Worm (Caenorhabditis elegans): ENCODE results near the gene Y45F10A.7.
"Not testable (repeated sequence)": the region's sequence is repeated elsewhere in the genome, so short reads cannot be mapped to it uniquely, and the experiment has no call there.

Y45F10A.7 gene

DNA sequence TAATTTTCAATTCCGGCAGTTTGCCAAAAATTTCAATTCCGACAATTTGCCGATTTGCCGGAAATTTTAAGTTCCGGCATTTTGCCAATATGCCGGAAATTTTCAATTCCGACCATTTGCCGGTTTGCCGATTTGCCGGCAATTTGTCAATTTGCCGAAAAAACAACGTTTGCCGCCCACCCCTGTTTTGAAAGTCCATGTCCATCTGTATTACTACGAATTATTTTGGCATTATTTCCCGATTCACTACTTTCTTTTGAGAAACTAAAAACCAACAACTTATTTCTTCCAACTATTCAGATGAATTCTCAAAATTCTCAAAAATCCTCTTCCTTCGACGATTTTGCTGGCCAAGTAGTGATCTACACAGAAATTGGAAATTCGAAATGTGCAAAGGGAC lies at the start of gene Y45F10A.7:
Gene Y45F10A.7 (plus strand): TSS at position 301 of the 400 bp plus-strand sequence.
- TF ChIP-seq unc-62 (GFP tag; optimal IDR thresholded peaks at IDR 0.05) = no peak

DNA sequence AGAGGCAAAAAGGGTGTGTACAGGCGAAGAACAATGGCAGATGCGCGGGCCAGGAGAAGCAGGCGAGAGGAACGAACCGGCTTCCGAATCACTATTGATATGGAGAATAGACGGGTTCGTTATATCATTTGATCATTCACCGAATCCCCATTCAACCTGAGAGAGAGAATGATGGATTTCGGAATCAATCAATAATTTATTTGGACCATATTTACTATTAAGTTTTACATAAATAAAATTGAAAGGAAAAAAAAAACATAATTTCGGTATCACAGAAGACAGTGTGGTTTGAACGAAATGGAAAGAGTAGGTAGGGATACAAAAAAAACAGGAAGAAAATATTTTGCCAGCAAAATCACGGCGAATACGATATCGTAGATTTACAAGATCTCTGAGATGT lies 47.1 kb upstream of the Y45F10A.7 start, which contains the start of gene mam-3:
Gene mam-3 (minus strand): TSS at position 101 of the 400 bp plus-strand sequence.
- TF ChIP-seq unc-62 (GFP tag; optimal IDR thresholded peaks at IDR 0.05) = no peak

DNA sequence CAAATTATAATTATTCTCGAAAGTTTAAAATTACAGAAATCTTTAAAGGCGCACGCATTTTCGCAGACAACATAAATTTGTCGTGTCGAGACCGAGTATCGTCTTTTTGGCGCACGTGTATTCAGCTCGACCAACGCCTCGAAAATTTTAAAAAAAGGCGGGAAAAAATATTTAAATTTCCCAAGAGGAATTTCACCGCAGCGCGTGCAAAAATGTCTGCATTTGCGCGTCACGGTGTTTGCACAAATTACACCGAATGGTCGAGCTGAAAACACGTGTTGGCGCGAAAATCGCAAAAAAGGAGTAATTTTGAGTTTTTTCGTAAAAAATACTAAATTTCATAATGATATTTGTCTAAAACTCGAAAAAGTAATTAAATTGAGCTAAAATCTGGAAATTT lies 41.6 kb upstream of the Y45F10A.7 start:
- no peak for TF ChIP-seq unc-62 (GFP tag; optimal IDR thresholded peaks at IDR 0.05)

DNA sequence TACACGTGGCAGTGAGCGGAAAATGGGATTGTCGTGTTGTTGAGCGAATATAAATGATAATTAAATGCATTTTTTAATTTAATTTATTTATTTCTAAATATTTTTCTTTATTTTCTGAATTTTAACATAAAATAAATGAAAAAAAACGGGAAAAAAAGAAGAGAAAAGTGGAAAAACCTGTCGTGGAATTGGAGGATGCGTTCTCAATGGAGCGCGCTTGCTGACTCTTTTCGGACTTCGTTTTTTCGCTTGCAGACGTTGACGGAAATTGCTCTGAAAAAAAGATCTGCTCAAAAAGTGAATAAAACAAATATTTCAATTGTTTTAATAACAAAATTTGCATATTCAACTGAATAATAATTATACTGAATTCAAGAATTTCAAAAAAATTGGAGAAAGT lies 38.9 kb upstream of the Y45F10A.7 start:
- no peak for TF ChIP-seq unc-62 (GFP tag; optimal IDR thresholded peaks at IDR 0.05)

DNA sequence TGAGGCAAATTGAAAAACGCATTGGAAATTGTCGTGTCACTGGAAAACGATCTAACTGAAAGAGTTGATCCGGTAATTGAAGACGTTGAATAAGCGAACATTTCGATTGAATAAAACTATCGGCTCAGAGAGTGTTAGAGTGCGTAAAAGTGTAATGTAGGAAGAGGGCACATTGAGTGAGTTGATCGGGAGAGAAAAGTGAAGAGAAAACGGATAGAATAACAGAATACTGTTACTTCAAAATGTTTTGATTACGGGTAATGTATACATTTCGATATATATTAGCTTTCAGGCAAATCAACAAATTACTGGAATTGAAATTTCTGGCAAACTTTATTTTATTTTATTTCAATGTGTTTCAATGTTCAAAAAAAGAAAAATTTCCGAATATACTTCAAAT lies 37.7 kb upstream of the Y45F10A.7 start, which contains the start of gene uso-1:
Gene uso-1 (minus strand): TSS at position 101 of the 400 bp plus-strand sequence.
- TF ChIP-seq unc-62 (GFP tag; optimal IDR thresholded peaks at IDR 0.05) = no peak

DNA sequence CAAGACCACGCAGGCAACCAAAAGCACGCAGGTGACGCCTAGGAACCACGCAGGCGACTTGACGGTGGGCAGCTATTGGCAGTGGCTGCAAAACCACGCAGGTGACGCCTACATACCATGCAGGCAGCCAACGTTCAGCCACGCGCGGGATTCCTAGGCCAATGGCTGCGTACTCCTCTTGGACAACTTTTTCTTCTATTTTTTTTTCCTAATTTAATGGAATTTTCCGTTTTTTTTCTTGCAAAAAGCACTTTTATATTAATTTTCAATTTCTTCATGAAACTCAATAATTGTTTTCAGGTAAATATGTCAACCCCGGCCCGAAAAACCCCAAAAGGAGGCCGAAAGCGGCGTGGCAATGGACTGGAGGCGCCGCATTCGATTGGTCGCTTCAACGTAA lies 37.2 kb upstream of the Y45F10A.7 start, which contains the start of gene Y38H8A.7:
Gene Y38H8A.7 (plus strand): TSS at position 301 of the 400 bp plus-strand sequence.
- not testable (repeated sequence) for TF ChIP-seq unc-62 (GFP tag; optimal IDR thresholded peaks at IDR 0.05)

DNA sequence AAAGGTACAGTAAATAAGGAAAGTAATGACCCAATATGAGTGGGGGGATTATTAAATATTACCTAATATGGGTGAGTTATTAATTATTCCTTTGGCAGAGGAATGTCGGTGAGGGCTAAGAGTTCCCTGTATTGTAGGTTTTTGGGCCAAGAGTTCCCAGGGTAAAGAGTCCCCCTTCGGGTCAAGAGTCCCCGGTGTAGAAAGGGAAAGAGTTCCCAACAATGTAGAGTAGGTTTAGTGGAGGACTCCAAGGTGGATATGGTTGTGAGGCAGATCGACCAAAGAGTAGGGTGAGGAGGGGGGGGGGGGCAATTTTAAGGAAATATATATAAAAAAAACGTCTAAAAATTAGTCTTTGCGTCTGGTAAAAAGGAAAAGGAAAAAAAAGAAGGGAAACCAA lies 35.5 kb upstream of the Y45F10A.7 start:
- no peak for TF ChIP-seq unc-62 (GFP tag; optimal IDR thresholded peaks at IDR 0.05)

DNA sequence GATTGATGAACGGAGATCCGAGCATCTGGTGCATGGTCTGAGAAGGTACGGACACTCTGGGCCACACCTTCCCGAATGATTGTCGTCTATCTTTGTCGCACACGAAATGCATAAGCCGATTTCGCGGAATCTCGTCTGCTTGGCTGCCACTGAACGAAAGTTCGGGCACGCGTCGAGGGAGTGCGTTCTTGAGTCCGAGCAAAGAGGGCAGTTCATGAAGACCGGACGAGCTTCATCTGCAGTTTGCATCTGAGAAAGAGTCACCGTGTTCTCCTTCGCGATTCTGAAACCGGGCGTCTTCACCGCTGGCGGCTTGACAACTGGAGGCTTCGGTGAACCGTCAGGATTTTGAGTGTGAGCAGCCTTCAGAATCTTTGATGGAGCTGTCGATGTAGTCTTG lies 34.1 kb upstream of the Y45F10A.7 start:
- TF ChIP-seq unc-62 (GFP tag; optimal IDR thresholded peaks at IDR 0.05) = no peak

DNA sequence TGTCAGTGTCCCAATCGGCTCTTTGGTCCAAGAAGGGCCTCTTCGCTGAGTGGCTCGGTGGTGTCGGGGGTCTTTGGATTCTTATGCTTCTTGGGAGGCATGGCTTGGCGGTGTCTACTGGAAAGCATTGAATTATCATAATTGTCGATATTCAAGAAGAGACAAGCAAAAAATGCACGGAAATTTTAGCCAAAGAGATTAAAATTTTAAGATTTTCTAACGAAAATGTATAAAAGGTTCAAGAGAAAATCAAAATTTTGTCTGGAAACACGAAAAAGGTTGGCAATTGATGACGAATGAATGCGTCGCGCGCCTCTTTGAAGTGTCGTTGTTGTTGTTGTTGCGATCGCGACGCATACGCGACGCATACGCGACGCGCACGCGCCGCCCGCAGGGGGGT lies 31.5 kb upstream of the Y45F10A.7 start, which contains the start of gene Y38H8A.12:
Gene Y38H8A.12 (minus strand): TSS at position 101 of the 400 bp plus-strand sequence.
- no peak for TF ChIP-seq unc-62 (GFP tag; optimal IDR thresholded peaks at IDR 0.05)

DNA sequence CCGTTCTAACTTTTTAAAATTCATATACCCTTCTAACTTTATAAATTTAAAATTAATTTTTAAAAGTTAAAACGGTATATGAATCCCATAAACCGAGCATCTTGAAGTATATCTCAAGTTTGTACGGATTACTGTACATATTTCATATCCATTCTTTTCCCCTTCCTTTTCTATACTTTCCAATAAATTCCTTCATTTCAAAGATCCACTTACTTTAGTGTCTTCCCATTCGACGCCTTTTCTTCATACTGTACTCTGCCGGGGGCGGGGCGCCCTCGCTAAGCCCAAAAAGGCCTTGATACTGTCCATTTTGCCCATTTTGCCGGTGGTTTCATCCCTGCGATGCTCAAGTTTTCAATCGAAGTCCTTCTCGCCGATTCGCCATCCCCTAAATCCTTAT lies 26.6 kb upstream of the Y45F10A.7 start, which contains the start of gene fezf-1:
Gene fezf-1 (plus strand): TSS at position 301 of the 400 bp plus-strand sequence.
- no peak for TF ChIP-seq unc-62 (GFP tag; optimal IDR thresholded peaks at IDR 0.05)

DNA sequence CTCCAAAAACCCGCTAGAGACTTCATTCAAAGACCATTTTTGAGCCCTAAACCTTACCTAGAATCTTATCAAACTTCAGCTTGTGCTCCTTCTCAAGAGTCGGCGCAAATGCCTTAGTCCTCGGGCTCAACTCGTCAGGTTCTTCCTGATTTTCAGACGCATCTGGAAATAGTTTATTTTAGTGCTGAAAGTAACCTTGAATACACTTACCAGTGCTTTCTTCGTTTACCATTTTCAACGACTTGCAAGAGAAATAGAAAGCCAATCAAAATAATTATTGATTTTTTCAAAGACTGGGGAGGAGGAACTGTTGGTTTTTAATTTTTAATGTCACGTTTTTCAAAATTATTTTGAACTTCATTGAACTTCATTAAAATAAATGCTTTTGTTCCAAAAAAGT lies 20.4 kb upstream of the Y45F10A.7 start, which contains the start of the genes ttbk-8.1 and Y38H8A.4:
Gene ttbk-8.1 (plus strand): TSS at position 301 of the 400 bp plus-strand sequence.
Gene Y38H8A.4 (minus strand): TSS at position 366 of the 400 bp plus-strand sequence.
- no peak for TF ChIP-seq unc-62 (GFP tag; optimal IDR thresholded peaks at IDR 0.05)

DNA sequence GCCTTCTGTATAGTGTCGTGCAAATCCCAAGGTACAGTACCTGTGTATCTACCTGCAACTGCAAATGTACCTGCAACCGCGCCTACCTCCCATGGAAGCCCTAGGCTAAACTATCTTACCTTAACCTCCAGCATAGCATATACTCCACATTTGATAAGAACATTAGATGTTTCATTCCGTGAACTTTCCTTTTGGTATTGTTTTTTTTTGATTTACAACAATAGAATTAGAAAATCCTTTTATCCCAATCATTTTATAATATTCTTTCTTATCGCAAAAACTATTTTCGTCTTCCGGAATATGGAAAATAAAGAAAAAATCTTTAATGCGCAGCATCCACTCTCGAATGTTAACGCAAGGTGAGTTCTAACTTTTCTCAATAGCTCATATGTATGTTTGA lies 18.2 kb upstream of the Y45F10A.7 start, which contains the start of gene Y38H8A.2:
Gene Y38H8A.2 (plus strand): TSS at position 301 of the 400 bp plus-strand sequence.
- no peak for TF ChIP-seq unc-62 (GFP tag; optimal IDR thresholded peaks at IDR 0.05)

DNA sequence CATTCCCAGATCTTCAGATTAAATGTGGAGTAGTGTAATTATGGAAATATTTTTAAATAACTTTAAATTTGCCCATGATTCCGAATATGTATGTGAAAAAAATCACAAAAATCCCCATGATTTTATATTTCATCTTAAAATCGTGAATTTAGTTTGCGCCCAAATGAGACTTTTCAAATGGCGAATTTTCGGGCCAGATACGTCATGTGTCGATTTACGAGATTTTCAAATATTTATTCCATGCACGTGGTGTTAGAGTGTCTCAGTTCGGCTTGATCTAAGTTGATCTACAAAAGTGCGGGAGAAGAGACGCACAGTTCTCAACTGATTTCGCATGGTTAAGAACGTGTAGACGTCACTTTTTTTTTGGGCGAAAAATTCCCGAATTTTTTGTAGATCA lies 9.9 kb upstream of the Y45F10A.7 start, which contains the start of gene Y38H8A.1:
Gene Y38H8A.1 (plus strand): TSS at position 301 of the 400 bp plus-strand sequence.
- TF ChIP-seq unc-62 (GFP tag; optimal IDR thresholded peaks at IDR 0.05) = no peak

DNA sequence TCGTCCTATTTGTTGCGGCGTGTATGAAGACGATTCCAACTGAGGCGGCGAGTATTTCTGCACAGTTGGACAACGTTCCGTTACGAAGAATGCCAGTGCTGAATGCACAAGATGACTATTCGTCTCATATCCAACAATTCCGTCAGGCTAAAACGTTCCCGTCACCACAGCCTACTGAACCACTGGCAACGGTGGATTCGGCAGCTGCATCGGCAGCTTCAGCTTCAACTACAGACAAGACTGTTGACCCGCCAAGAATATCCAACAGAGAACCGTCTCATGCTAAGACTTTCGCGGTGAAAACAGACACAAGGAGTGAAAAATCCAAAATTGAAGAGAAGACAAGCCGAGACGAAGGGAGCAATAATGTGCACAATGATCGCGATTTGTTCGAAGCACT lies 8.8 kb upstream of the Y45F10A.7 start:
- no peak for TF ChIP-seq unc-62 (GFP tag; optimal IDR thresholded peaks at IDR 0.05)

DNA sequence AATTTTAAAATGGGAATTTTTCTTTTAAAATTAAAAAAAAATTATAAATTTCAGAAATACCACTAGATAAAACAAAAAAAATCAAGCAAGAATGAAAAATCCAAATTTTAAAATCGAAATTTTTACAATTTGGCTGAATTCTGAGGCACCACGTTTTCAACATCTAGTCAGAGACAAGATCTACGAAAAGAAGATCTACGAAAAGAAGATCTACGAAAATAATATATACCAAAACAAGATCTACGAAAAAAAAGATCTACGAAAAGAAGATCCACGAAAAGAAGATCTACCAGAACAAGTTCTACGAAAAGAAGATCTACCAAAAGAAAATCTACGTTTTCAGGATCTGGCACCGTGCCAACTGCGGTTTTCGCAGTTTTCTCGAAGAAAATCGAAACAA lies 5.4 kb upstream of the Y45F10A.7 start:
- TF ChIP-seq unc-62 (GFP tag; optimal IDR thresholded peaks at IDR 0.05) = no peak

DNA sequence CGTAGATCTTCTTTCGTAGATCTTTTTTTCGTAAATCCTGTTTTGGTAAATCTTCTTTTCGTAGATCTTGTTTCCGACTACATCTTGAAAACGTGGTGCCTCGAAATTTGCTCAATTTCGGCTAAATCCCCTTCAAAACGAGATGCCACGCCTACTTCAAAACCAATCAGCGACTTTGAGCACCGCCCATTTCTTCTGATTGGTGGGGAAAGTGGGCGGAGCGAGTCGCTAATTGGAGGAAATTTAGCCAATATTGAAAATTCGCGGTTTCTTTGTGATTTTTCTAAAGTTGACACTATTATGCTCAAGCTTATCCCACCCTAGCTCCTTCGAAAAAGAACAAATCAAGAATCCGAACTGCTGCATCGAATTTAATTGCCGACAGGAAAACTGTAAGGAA lies 4.8 kb upstream of the Y45F10A.7 start:
- no peak for TF ChIP-seq unc-62 (GFP tag; optimal IDR thresholded peaks at IDR 0.05)

DNA sequence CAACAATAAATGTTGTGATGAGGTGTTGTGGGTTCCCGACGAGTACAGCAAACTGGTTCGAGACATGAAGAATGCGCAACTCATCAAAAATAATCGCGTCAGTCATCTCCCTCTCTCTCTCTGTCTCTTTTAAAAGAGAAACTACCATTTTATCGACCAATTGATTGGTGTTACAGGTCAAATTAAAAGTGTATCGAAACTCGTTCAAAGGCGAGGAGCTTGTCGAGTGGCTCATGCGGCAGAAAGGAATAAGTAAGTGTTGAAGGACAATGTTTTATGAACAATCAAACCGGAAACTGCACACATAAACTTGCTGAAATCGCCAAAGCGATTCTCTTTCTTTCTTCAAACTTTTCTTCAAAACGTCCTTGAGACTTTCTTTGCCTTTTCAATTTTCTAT lies 1.3 kb downstream of the Y45F10A.7 start:
- no peak for TF ChIP-seq unc-62 (GFP tag; optimal IDR thresholded peaks at IDR 0.05)

Data from whole organism, dauer.